Worm (Caenorhabditis elegans): ENCODE data around the gene his-72.

- no peak for TF ChIP-seq lir-3 (tag; optimal IDR thresholded peaks at IDR 0.05; ENCODE audit: poor library complexity)
- no peak for TF ChIP-seq nhr-28 (tag; optimal IDR thresholded peaks at IDR 0.05)
Measured at ce11 chrIII:12399709-12400108, 30.9 kb upstream of the his-72 start.

Data from whole organism, L1 larva.